Fruit fly (Drosophila melanogaster): ENCODE data around the gene CG15864.

Gene CG15864

dm6 chr3R:8243720-8244119, 4.5 kb upstream of the CG15864 start, which contains the start of the genes CG9636, CG18749 and CG33722 (continued):
- no peak for TF ChIP-seq net (GFP tag; optimal IDR thresholded peaks at IDR 0.05)
- TF ChIP-seq CG11762 (GFP tag; optimal IDR thresholded peaks at IDR 0.05; ENCODE audit: insufficient read depth) = peak; percentile 11
- peak; percentile 70 for TF ChIP-seq Hr4 (GFP tag; optimal IDR thresholded peaks at IDR 0.05)
- peak; percentile 61 for TF ChIP-seq Ets96B (tag; optimal IDR thresholded peaks at IDR 0.05)
- peak; percentile 76 for TF ChIP-seq lz (GFP tag; optimal IDR thresholded peaks at IDR 0.05)

- TF ChIP-seq CG3919 (GFP tag; optimal IDR thresholded peaks at IDR 0.05) (peak; percentile 27), Eip78C (GFP tag) (peak; percentile 18), dac (GFP tag; optimal IDR thresholded peaks at IDR 0.05) (no peak), CG6808 (GFP tag; optimal IDR thresholded peaks at IDR 0.05) (peak; percentile 99), Eip93F (GFP tag; optimal IDR thresholded peaks at IDR 0.05) (no peak), eg (GFP tag; IDR thresholded peaks at IDR 0.05) (peak; percentile 20; the same call in 1 of the 3 replicates), Lpt (GFP tag; optimal IDR thresholded peaks at IDR 0.05) (peak; percentile 39), CG8119 (GFP tag; IDR thresholded peaks at IDR 0.05) (0 out of 3 replicates have a peak, but pooled peaks have one; percentile 31), CG6163 (GFP tag; IDR thresholded peaks at IDR 0.05) (peak; percentile 32; the same call in 1 of the 3 replicates), CG15336 (GFP tag; IDR thresholded peaks at IDR 0.05) (peak; percentile 43; the same call in 1 of the 2 replicates), Smox (GFP tag; optimal IDR thresholded peaks at IDR 0.05) (no peak)
Measured at dm6 chr3R:8250166-8250733, 2.0 kb downstream of the CG15864 start, which contains the start of gene mtg. Gene mtg (plus strand): TSS chr3R:8250497.

dm6 chr3R:8251532-8251931, 3.3 kb downstream of the CG15864 start:
- TF ChIP-seq CG34406 (GFP tag; optimal IDR thresholded peaks at IDR 0.05) (no peak), Eip93F (GFP tag; optimal IDR thresholded peaks at IDR 0.05) (no peak), fd85E (GFP tag; optimal IDR thresholded peaks at IDR 0.05) (no peak), CG32006 (GFP tag; optimal IDR thresholded peaks at IDR 0.05) (no peak), Ets96B (tag; optimal IDR thresholded peaks at IDR 0.05) (no peak), Lpt (GFP tag; optimal IDR thresholded peaks at IDR 0.05) (no peak), pdm3 (GFP tag; optimal IDR thresholded peaks at IDR 0.05) (no peak), Eip78C (GFP tag) (peak; percentile 37), Blimp-1 (GFP tag; optimal IDR thresholded peaks at IDR 0.05) (peak; percentile 91), CG11762 (GFP tag; optimal IDR thresholded peaks at IDR 0.05; ENCODE audit: insufficient read depth) (no peak), fkh (GFP tag; optimal IDR thresholded peaks at IDR 0.05) (no peak), CG8119 (GFP tag; IDR thresholded peaks at IDR 0.05) (no peak), esn (GFP tag; optimal IDR thresholded peaks at IDR 0.05) (no peak), achi (GFP tag; optimal IDR thresholded peaks at IDR 0.05) (no peak), CG11902 (GFP tag; optimal IDR thresholded peaks at IDR 0.05) (no peak), acj6 (GFP tag; optimal IDR thresholded peaks at IDR 0.05) (no peak), cyc (GFP tag; optimal IDR thresholded peaks at IDR 0.05) (no peak), eg (GFP tag; IDR thresholded peaks at IDR 0.05) (no peak), dac (GFP tag; optimal IDR thresholded peaks at IDR 0.05) (no peak), CG6163 (GFP tag; IDR thresholded peaks at IDR 0.05) (0 out of 3 replicates have a peak, but pooled peaks have one; percentile 22)

DNA sequence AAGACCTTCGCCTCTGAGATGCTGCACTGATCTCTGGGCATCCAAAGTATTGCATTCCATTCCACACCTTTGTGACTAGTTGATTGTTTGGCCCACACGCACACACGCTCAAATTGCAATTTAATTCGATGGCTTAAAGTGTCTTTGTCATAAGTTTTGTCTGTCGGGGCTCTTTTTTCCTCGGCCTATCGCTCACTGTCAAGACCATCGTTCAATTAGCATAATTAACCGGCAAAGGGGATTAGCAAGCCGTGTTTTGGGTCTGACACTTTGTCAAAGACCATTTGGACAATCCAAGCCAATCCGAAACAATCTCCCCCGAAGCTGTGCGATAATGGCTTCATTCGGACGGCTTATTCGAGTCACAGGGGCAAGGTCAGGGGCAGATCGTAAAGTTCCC, 6.1 kb downstream of the CG15864 start:
- TF ChIP-seq eg (GFP tag; IDR thresholded peaks at IDR 0.05) = no peak
- no peak for TF ChIP-seq salr (GFP tag; optimal IDR thresholded peaks at IDR 0.05)
- no peak for TF ChIP-seq OdsH (GFP tag; optimal IDR thresholded peaks at IDR 0.05)
- TF ChIP-seq Eip75B (GFP tag; optimal IDR thresholded peaks at IDR 0.05) = no peak
- TF ChIP-seq achi (GFP tag; optimal IDR thresholded peaks at IDR 0.05) = no peak
- TF ChIP-seq cyc (GFP tag; optimal IDR thresholded peaks at IDR 0.05) = no peak
- TF ChIP-seq CG10669 (GFP tag; optimal IDR thresholded peaks at IDR 0.05) = no peak
- no peak for TF ChIP-seq Blimp-1 (GFP tag; optimal IDR thresholded peaks at IDR 0.05)
- no peak for TF ChIP-seq Ets96B (tag; optimal IDR thresholded peaks at IDR 0.05)
- no peak for TF ChIP-seq CG4318 (GFP tag; optimal IDR thresholded peaks at IDR 0.05)
- no peak for TF ChIP-seq vri (GFP tag; optimal IDR thresholded peaks at IDR 0.05)
- TF ChIP-seq CG10631 (GFP tag; optimal IDR thresholded peaks at IDR 0.05) = no peak
- no peak for TF ChIP-seq fd59A (GFP tag; optimal IDR thresholded peaks at IDR 0.05)
- TF ChIP-seq CG31627 (GFP tag; optimal IDR thresholded peaks at IDR 0.05) = no peak
- TF ChIP-seq spab (GFP tag; optimal IDR thresholded peaks at IDR 0.05) = no peak
- TF ChIP-seq Lpt (GFP tag; optimal IDR thresholded peaks at IDR 0.05) = no peak
- no peak for TF ChIP-seq CG15336 (GFP tag; IDR thresholded peaks at IDR 0.05)
- TF ChIP-seq CG6792 (GFP tag; optimal IDR thresholded peaks at IDR 0.05) = no peak
- TF ChIP-seq ss (GFP tag; optimal IDR thresholded peaks at IDR 0.05) = no peak
- TF ChIP-seq CG11902 (GFP tag; optimal IDR thresholded peaks at IDR 0.05) = no peak

All from whole organism, prepupa.